Fruit fly (Drosophila melanogaster) whole organism, pupa: ENCODE results near the gene Mekk1.
A peak's percentile ranks its signal among the peaks of the same experiment; 100 is the strongest.

Experiments used
- D1 ChIP-seq: fragments of 200-800 bp; sonication (Bioruptor generic); optimal IDR thresholded peaks from 2 replicates; lab custom pipeline; 2018; ENCODE audit warnings: missing biosample characterization, mild to moderate bottlenecking, missing genetic modification characterization, moderate library complexity
- Snoo ChIP-seq: fragments of 200-800 bp; sonication (Bioruptor generic); optimal IDR thresholded peaks from 3 replicates; lab custom pipeline; 2017; ENCODE audit warnings: missing biosample characterization, mild to moderate bottlenecking, missing genetic modification characterization, inconsistent platforms
- gl ChIP-seq: fragments of 200-800 bp; sonication (Bioruptor generic); optimal IDR thresholded peaks from 2 replicates; lab custom pipeline; 2018; ENCODE audit warnings: missing biosample characterization, mild to moderate bottlenecking, missing genetic modification characterization

- TF ChIP-seq D1 (tag; lab: Kevin White, UChicago), result no peak
- TF ChIP-seq Snoo (tag; lab: Kevin White, UChicago), result no peak
- TF ChIP-seq gl, result peak; percentile 4
These were observed 3.9 kb downstream of the Mekk1 start for dm6 chr3R:18739435-18739977.
